Fruit fly (Drosophila melanogaster) whole organism: ENCODE measurements around the gene CG46383.

ENCODE experiments used
- CG8478 ChIP-seq: fragments of >200 bp; optimal IDR thresholded peaks from 2 replicates; lab custom pipeline; 2018; ENCODE audit warnings: inconsistent platforms
- Dll ChIP-seq: fragments of >200 bp; optimal IDR thresholded peaks from 2 replicates; lab custom pipeline; 2017
- EcR ChIP-seq, 2 experiments: fragments of >200 bp; optimal IDR thresholded peaks; 2 replicates each; lab custom pipeline; 2017; ENCODE audit warnings: missing biosample characterization in 2 of 2, missing genetic modification characterization in 2 of 2, missing genetic modification reagents in 2 of 2
- pan ChIP-seq: fragments of >200 bp; optimal IDR thresholded peaks from 2 replicates; lab custom pipeline; 2017
- psq ChIP-seq: fragments of >200 bp; optimal IDR thresholded peaks from 2 replicates; lab custom pipeline; 2017
- usp ChIP-seq: fragments of >200 bp; optimal IDR thresholded peaks from 2 replicates; lab custom pipeline; 2017; ENCODE audit warnings: missing biosample characterization, missing genetic modification characterization, mixed read lengths

The CG46383 gene

DNA sequence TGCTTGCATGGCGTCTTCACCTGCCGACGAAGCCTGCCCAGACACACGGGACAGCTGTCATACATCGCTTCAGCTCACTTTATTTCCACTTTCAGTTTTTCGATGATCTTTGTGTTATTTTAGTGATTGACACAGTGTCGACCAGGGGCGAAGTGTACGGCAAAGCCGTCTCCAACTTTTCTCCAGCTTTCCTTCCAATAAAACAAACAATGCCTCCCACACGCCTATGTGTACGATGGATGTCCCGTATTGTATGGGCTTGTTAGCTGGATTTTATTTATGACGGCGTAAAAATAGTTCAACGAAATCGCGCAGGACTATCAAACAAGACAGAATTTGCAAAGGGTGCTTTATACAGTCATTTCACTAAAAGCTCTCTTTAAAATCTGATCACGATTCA, at the start of gene CG46383, which contains the start of gene CG31088:
Gene CG46383 (minus strand): TSS at position 101 of the 400 bp plus-strand sequence.
Gene CG31088 (minus strand): TSS at position 101 of the 400 bp plus-strand sequence.
- TF ChIP-seq pan (lab: Kevin White, UChicago) = no peak

- TF ChIP-seq psq (no peak), EcR (GFP tag; optimal IDR thresholded peaks at IDR 0.05; lab: Kevin White, UChicago) (no peak), usp (no peak), pan (lab: Kevin White, UChicago) (no peak), Dll (lab: Kevin White, UChicago) (no peak), CG8478 (lab: Kevin White, UChicago) (no peak)
Observed at dm6 chr3R:15998972-15999721, 48.4 kb upstream of the CG46383 start.

- TF ChIP-seq EcR (GFP tag; optimal IDR thresholded peaks at IDR 0.05; lab: Kevin White, UChicago) = no peak
- TF ChIP-seq pan (lab: Kevin White, UChicago) = no peak
- no peak for TF ChIP-seq usp
- TF ChIP-seq psq = no peak
- TF ChIP-seq CG8478 (lab: Kevin White, UChicago) = no peak
- TF ChIP-seq Dll (lab: Kevin White, UChicago) = no peak
Observed at dm6 chr3R:15994573-15994869, 43.8 kb upstream of the CG46383 start.

DNA sequence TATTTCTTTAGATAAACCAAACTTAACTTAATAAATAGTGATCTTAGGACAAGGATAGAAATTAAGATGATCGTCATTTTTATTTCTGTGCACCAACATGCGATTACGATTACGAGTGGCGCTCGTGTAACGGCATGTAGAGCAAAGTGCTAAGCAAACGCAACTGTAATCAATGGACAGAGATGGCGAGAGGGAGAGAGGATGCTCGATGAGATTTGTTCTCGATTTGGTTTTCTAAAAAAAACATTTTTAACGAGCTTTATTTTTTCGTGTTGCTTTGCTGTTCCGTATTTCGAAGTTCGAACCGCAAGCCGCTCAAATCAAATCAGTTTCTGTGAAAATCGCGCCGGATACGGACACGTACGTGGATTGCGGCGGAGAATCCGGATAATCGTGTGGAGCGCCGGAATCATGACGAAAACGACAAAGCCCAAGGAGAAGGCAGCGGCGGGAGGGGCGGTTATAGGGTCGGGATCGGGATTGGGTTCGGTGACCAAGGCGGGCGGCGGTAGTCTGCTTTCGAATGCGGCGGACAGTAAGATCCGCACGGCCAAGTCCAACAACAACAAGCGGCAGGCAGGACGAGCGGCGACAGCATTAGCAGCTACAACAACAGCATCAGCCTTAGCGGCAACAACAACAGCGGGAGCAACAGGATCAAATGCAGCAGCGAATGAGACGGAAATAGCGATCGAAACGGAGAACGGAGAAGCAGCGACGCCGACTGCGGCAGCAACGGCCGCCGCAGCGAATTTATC, 43.3 kb upstream of the CG46383 start:
- no peak for TF ChIP-seq usp
- TF ChIP-seq EcR (GFP tag; optimal IDR thresholded peaks at IDR 0.05; lab: Kevin White, UChicago) = no peak
- TF ChIP-seq CG8478 (lab: Kevin White, UChicago) = no peak
- no peak for TF ChIP-seq pan (lab: Kevin White, UChicago)
- TF ChIP-seq psq = no peak
- TF ChIP-seq Dll (lab: Kevin White, UChicago) = no peak

dm6 chr3R:15993139-15993804, 42.5 kb upstream of the CG46383 start:
- TF ChIP-seq psq (no peak), usp (no peak), Dll (lab: Kevin White, UChicago) (no peak), pan (lab: Kevin White, UChicago) (no peak), CG8478 (lab: Kevin White, UChicago) (no peak), EcR (GFP tag; optimal IDR thresholded peaks at IDR 0.05; lab: Kevin White, UChicago) (no peak)

- TF ChIP-seq CG8478 (lab: Kevin White, UChicago) (no peak), pan (lab: Kevin White, UChicago) (no peak), usp (no peak), Dll (lab: Kevin White, UChicago) (no peak), EcR (GFP tag; optimal IDR thresholded peaks at IDR 0.05; lab: Kevin White, UChicago) (no peak), psq (no peak)
Observed at dm6 chr3R:15991593-15991992, 40.9 kb upstream of the CG46383 start.

- TF ChIP-seq psq (no peak), Dll (lab: Kevin White, UChicago) (no peak), CG8478 (lab: Kevin White, UChicago) (no peak), pan (lab: Kevin White, UChicago) (no peak), usp (no peak), EcR (GFP tag; optimal IDR thresholded peaks at IDR 0.05; lab: Kevin White, UChicago) (no peak)
Observed at dm6 chr3R:15989217-15989921, 38.6 kb upstream of the CG46383 start.

DNA sequence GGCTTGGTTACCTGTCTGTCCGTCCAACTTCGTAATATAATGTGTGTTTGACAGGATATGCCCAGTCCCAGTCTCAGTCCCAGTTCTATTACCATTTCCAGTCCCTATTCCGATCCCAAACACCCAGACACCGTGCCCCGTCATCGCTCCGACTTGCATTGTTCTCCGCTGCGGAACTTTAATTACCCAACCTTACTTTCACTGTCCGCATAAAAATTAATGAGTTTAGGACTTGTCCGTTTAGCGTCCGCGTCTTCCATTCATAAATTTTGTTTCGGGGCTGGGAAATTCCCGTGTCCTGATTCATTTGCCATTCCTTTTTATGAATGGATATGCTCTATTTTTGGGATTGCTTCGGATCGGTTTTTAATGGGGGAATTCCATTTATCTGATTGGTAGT, 37.6 kb upstream of the CG46383 start:
- no peak for TF ChIP-seq psq
- TF ChIP-seq pan (lab: Kevin White, UChicago) = no peak
- TF ChIP-seq EcR (GFP tag; optimal IDR thresholded peaks at IDR 0.05; lab: Kevin White, UChicago) = no peak
- no peak for TF ChIP-seq usp

- no peak for TF ChIP-seq pan (lab: Kevin White, UChicago)
- TF ChIP-seq Dll (lab: Kevin White, UChicago) = no peak
- TF ChIP-seq psq = no peak
- no peak for TF ChIP-seq EcR (GFP tag; optimal IDR thresholded peaks at IDR 0.05; lab: Kevin White, UChicago)
- TF ChIP-seq CG8478 (lab: Kevin White, UChicago) = no peak
- TF ChIP-seq usp = no peak
Observed at dm6 chr3R:15987064-15987649, 36.4 kb upstream of the CG46383 start.

DNA sequence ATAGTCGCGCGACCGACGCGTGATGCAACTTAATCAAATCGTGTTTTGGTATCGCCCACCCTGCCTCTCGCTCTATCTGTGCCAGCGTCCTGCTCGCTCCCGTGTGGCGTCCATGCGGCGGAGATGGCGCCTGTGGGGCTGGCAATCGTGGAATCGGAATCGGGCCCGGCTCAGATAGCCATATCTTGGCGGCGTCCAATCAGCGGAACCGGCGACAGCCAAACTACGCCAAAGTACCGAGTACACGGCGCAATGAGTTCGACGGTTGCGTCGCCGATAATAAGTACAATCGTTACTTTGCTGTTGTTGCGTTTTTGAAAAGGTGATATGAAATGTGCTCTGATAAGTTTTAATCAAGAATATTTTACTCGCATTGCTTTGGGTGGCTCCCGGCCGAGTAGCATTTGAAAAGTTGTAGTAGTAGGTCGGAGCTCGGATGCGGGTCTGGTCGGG, 35.0 kb upstream of the CG46383 start, which contains the start of gene srp:
Gene srp (plus strand): TSS at position 391 of the 453 bp plus-strand sequence.
- TF ChIP-seq EcR (GFP tag; optimal IDR thresholded peaks at IDR 0.05; lab: Kevin White, UChicago) = no peak

- TF ChIP-seq EcR (GFP tag; optimal IDR thresholded peaks at IDR 0.05; lab: Kevin White, UChicago) = peak in 1 of 2 experiments; percentile 80
- TF ChIP-seq pan (lab: Kevin White, UChicago) = no peak
Observed at dm6 chr3R:15984483-15985118, 33.9 kb upstream of the CG46383 start.
